Fruit fly (Drosophila melanogaster) whole organism, wandering third instar larva: ENCODE data around the gene CG14823.

Experiments used
- CG9705 ChIP-seq: fragments of 200-800 bp; sonication (Bioruptor generic); optimal IDR thresholded peaks from 2 replicates; lab custom pipeline; 2018; ENCODE audit warnings: missing biosample characterization, mild to moderate bottlenecking, missing genetic modification characterization
- CrebA ChIP-seq: fragments of 200-800 bp; sonication (Bioruptor generic); optimal IDR thresholded peaks from 2 replicates; lab custom pipeline; 2016; ENCODE audit warnings: missing biosample characterization, mild to moderate bottlenecking, missing genetic modification characterization, borderline replicate concordance
- Dfd ChIP-seq: fragments of >200 bp; optimal IDR thresholded peaks from 2 replicates; lab custom pipeline; 2017; ENCODE audit warnings: missing biosample characterization, missing genetic modification characterization
- Dif ChIP-seq: fragments of 200-275, 200-300 bp; sonication (Bioruptor generic); optimal IDR thresholded peaks from 2 replicates; lab custom pipeline; 2018; ENCODE audit warnings: missing biosample characterization, missing genetic modification characterization; ENCODE audit not compliant: partially characterized antibody
- GATAd ChIP-seq: sonication (Bioruptor generic); optimal IDR thresholded peaks from 2 replicates; lab custom pipeline; 2016; ENCODE audit warnings: missing biosample characterization, missing genetic modification characterization
- Hnf4 ChIP-seq: fragments of 200-800 bp; sonication (Bioruptor generic); optimal IDR thresholded peaks from 2 replicates; lab custom pipeline; 2016; ENCODE audit warnings: missing biosample characterization, mild to moderate bottlenecking, missing genetic modification characterization
- Hr78 ChIP-seq: fragments of >200 bp; optimal IDR thresholded peaks from 2 replicates; lab custom pipeline; 2017; ENCODE audit warnings: missing biosample characterization, missing genetic modification characterization
- Hr83 ChIP-seq: fragments of 200-300 bp; sonication (Bioruptor generic); optimal IDR thresholded peaks from 2 replicates; lab custom pipeline; 2016; ENCODE audit warnings: missing biosample characterization, mild to moderate bottlenecking, missing genetic modification characterization, moderate library complexity; ENCODE audit not compliant: poor library complexity, severe bottlenecking
- Jra ChIP-seq: sonication (Bioruptor generic); optimal IDR thresholded peaks from 2 replicates; lab custom pipeline; 2016; ENCODE audit warnings: missing biosample characterization, missing genetic modification characterization
- Mio ChIP-seq: sonication (Bioruptor generic); optimal IDR thresholded peaks from 2 replicates; lab custom pipeline; 2016; ENCODE audit warnings: missing biosample characterization, missing genetic modification characterization
- Myc ChIP-seq: fragments of >200 bp; optimal IDR thresholded peaks from 2 replicates; lab custom pipeline; 2017
- N ChIP-seq: fragments of >200 bp; optimal IDR thresholded peaks from 2 replicates; lab custom pipeline; 2018; ENCODE audit warnings: missing biosample characterization, missing external identifiers, missing genetic modification characterization
- OdsH ChIP-seq: fragments of 200-800 bp; sonication (Bioruptor generic); optimal IDR thresholded peaks from 2 replicates; lab custom pipeline; 2016; ENCODE audit warnings: missing biosample characterization, mild to moderate bottlenecking, missing genetic modification characterization
- Rel ChIP-seq, 2 experiments: fragments of 200-800 bp; sonication (Bioruptor generic) in 1 of 2; optimal IDR thresholded peaks; 2 replicates in 1 of 2; 3 replicates in 1 of 2; lab custom pipeline; 2016 to 2019; ENCODE audit warnings: mild to moderate bottlenecking in 2 of 2, missing biosample characterization in 2 of 2, missing genetic modification characterization in 2 of 2, moderate library complexity in 1 of 2
- Sp1 ChIP-seq: fragments of 200-800 bp; sonication (Bioruptor generic); optimal IDR thresholded peaks from 3 replicates; lab custom pipeline; 2019; ENCODE audit warnings: missing biosample characterization, mild to moderate bottlenecking, missing genetic modification characterization, moderate library complexity
- Vsx2 ChIP-seq: fragments of 200-300, 225-300 bp; sonication (Bioruptor generic); optimal IDR thresholded peaks from 2 replicates; lab custom pipeline; 2018; ENCODE audit warnings: missing biosample characterization, missing genetic modification characterization; ENCODE audit not compliant: partially characterized antibody
- br ChIP-seq: fragments of 200-800 bp; sonication (Bioruptor generic); optimal IDR thresholded peaks from 2 replicates; lab custom pipeline; 2016; ENCODE audit warnings: missing biosample characterization, missing genetic modification characterization
- brk ChIP-seq: fragments of 200-800 bp; sonication (Bioruptor generic); optimal IDR thresholded peaks from 2 replicates; lab custom pipeline; 2016; ENCODE audit warnings: missing biosample characterization, mild to moderate bottlenecking, missing genetic modification characterization
- dl ChIP-seq, 2 experiments: fragments of 175-275, 200-275 bp in 1 of 2; fragments of 200-275 bp in 1 of 2; sonication (Bioruptor generic); optimal IDR thresholded peaks; lab custom pipeline; 2018; ENCODE audit warnings: mild to moderate bottlenecking in 2 of 2, missing biosample characterization in 2 of 2, missing genetic modification characterization in 2 of 2, moderate library complexity in 2 of 2; ENCODE audit not compliant: partially characterized antibody in 2 of 2, insufficient read depth in 1 of 2
- dmrt93B ChIP-seq: fragments of 200-800 bp; sonication (Bioruptor generic); optimal IDR thresholded peaks from 2 replicates; lab custom pipeline; 2018; ENCODE audit warnings: missing biosample characterization, mild to moderate bottlenecking, missing genetic modification characterization
- dsf ChIP-seq: sonication (Bioruptor generic); optimal IDR thresholded peaks from 2 replicates; lab custom pipeline; 2016; ENCODE audit warnings: missing biosample characterization, missing genetic modification characterization, borderline replicate concordance
- ey ChIP-seq: fragments of 200-800 bp; sonication (Bioruptor generic); optimal IDR thresholded peaks from 2 replicates; lab custom pipeline; 2016; ENCODE audit warnings: missing biosample characterization, missing genetic modification characterization
- foxo ChIP-seq, 2 experiments: fragments of 200-800 bp; sonication (Bioruptor generic); optimal IDR thresholded peaks; 2 replicates in 1 of 2; 3 replicates in 1 of 2; lab custom pipeline; 2016 to 2017; ENCODE audit warnings: missing biosample characterization in 2 of 2, missing genetic modification characterization in 2 of 2
- fru ChIP-seq: fragments of 200-800 bp; sonication (Bioruptor generic); optimal IDR thresholded peaks from 3 replicates; lab custom pipeline; 2016; ENCODE audit warnings: missing biosample characterization, mild to moderate bottlenecking, missing genetic modification characterization
- h ChIP-seq: fragments of 200-800 bp; sonication (Bioruptor generic); optimal IDR thresholded peaks from 3 replicates; lab custom pipeline; 2016; ENCODE audit warnings: missing biosample characterization, mild to moderate bottlenecking, missing genetic modification characterization
- jim ChIP-seq: fragments of 175-275, 200-325 bp; sonication (Bioruptor generic); optimal IDR thresholded peaks from 2 replicates; lab custom pipeline; 2016; ENCODE audit warnings: missing biosample characterization, mild to moderate bottlenecking, missing genetic modification characterization
- lola ChIP-seq: fragments of >200 bp; optimal IDR thresholded peaks from 2 replicates; lab custom pipeline; 2017; ENCODE audit warnings: missing biosample characterization, missing genetic modification characterization
- pan ChIP-seq: fragments of >200 bp; optimal IDR thresholded peaks from 2 replicates; lab custom pipeline; 2017
- psq ChIP-seq: fragments of 200-800 bp; sonication (Bioruptor generic); optimal IDR thresholded peaks from 3 replicates; lab custom pipeline; 2017; ENCODE audit warnings: missing biosample characterization, mild to moderate bottlenecking, missing genetic modification characterization, moderate library complexity
- rgr ChIP-seq: fragments of 200-800 bp; sonication (Bioruptor generic); optimal IDR thresholded peaks from 3 replicates; lab custom pipeline; 2016; ENCODE audit warnings: missing biosample characterization, mild to moderate bottlenecking, missing genetic modification characterization
- sage ChIP-seq: fragments of 200-800 bp; sonication (Bioruptor generic); optimal IDR thresholded peaks from 2 replicates; lab custom pipeline; 2016; ENCODE audit warnings: missing biosample characterization, mild to moderate bottlenecking, missing genetic modification characterization
- tai ChIP-seq: sonication (Bioruptor generic); optimal IDR thresholded peaks from 2 replicates; lab custom pipeline; 2016; ENCODE audit warnings: missing biosample characterization, missing genetic modification characterization
- usp ChIP-seq: fragments of >200 bp; optimal IDR thresholded peaks from 2 replicates; lab custom pipeline; 2017; ENCODE audit warnings: missing biosample characterization, missing genetic modification characterization
- woc ChIP-seq: sonication (Bioruptor generic); optimal IDR thresholded peaks from 2 replicates; lab custom pipeline; 2016; ENCODE audit warnings: missing biosample characterization, mild to moderate bottlenecking, missing genetic modification characterization

Gene CG14823

DNA sequence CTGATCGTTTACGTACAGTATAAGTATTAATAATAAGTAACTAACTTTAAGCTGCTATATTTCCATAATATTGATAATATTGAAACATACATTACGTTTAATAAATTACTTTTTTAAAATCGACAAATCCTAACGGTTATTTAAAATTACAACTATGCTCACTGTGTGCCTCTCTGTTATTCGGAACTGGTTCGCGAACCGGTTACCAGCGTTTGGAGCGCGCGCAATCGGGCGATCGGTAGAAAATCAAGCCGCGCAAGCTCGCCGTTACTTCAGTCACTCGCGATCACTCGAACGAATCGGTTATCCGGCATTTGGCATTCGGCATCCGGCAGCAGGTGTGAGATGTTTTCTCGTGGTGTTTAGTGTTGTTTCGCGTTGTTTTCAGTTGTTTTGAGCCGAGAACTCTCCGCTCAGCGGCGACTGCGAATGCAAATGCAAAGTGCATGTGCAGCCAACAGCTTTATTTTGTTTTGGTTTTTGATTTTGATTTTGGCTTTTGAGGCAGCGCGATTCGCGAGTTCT, 28.5 kb downstream of the CG14823 start, which contains the start of gene form3:
Gene form3, plus strand, starts transcription at position 271 of the 525 bp plus-strand sequence.
- TF ChIP-seq Dif (GFP tag; lab: Kevin White, UChicago) = no peak
- TF ChIP-seq fru (GFP tag; lab: Kevin White, UChicago) = peak; percentile 87

DNA sequence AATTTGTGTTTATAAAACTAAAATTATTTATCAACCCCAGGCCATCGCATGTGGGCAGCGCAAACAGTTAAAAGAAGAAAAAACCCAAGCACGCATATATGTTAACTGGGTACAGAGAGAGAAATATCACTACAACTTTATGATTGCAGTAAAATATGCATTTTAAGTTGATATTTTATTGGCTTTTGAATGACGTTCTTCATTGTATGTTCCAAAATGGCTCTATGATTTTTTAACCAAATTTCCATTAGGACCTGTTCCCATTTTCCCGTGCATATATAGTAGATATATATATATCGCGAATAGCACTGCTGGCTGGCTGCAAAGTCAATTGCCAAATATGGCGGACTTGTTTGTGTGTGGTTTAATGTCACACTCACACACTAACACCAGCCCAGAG, 30.4 kb downstream of the CG14823 start:
- TF ChIP-seq foxo (GFP tag; optimal IDR thresholded peaks at IDR 0.05; lab: Kevin White, UChicago) = peak in 1 of 2 experiments; percentile 4
- TF ChIP-seq rgr (GFP tag; lab: Kevin White, UChicago) = peak; percentile 8
- peak; percentile 6 for TF ChIP-seq fru (GFP tag; lab: Kevin White, UChicago)
- no peak for TF ChIP-seq dmrt93B (GFP tag; lab: Kevin White, UChicago)

DNA sequence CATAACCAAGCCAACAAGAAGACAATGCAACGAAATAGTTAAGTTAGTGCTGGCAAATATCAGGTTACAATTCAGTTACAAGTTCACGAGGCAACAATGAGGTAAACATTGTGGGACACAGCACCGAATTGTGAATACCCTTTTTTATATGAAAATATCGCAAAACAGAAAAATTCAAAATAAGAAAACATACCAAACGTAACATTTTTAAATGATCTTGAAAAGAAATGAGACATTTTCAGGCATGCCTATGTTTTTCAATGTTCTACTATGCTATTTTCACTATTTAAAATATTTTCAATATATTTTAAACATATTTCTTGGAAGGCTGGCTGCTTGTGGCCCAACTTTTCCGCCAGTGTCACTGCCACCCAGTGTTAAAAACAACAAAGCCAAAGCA, 37.8 kb downstream of the CG14823 start:
- TF ChIP-seq pan (lab: Kevin White, UChicago) (no peak), psq (no peak), Jra (GFP tag; lab: Kevin White, UChicago) (no peak), dmrt93B (GFP tag; lab: Kevin White, UChicago) (no peak), rgr (GFP tag; lab: Kevin White, UChicago) (no peak)

DNA sequence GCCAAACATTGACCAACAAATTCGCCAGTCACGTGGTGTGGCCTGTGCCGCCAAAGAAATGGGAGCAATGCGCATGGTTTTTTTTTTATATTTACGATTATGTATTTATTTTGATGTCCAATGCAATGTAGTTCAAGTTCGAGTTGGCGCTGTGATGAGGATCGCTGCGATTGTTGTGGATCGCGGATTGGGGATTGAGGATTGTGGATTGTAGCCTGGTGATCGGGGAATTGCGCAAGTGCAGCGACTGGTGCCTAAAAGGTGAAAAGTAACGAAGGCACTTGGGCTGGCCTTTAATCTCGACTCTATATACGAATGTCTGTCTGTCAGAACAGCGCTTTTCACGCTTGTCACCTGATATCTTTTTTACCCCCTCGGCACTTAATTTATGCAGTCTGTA, 38.4 kb downstream of the CG14823 start:
- TF ChIP-seq Dfd (no peak), Hnf4 (no peak), Rel (GFP tag; optimal IDR thresholded peaks at IDR 0.05; lab: Kevin White, UChicago) (no peak), Rel (tag; optimal IDR thresholded peaks at IDR 0.05; lab: Kevin White, UChicago) (no peak), woc (GFP tag; lab: Kevin White, UChicago) (no peak), pan (lab: Kevin White, UChicago) (no peak), foxo (GFP tag; optimal IDR thresholded peaks at IDR 0.05; lab: Kevin White, UChicago) (no peak), Sp1 (GFP tag; lab: Kevin White, UChicago) (no peak), ey (GFP tag; lab: Kevin White, UChicago) (no peak), usp (no peak), Myc (lab: Kevin White, UChicago) (no peak)

DNA sequence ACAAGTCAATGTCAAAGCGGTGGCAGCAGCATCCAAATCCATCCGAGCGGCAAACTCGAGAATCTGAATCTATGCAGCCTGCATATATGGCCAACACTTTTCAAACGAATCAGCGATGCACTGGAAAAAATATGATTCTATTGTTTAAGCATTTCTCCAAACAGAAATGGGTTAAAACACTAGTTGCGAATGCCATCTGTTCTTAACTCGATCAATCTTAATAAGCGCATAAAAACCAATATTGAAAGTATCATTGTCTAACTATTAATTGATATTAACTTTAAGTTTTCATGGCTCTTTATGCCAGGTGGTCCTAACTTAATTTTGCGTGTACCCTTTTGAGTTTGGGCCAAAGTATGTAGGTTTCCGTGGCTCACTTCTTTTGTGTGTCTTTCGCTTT, 39.6 kb downstream of the CG14823 start:
- TF ChIP-seq psq (no peak), Vsx2 (GFP tag; lab: Kevin White, UChicago) (no peak), Jra (GFP tag; lab: Kevin White, UChicago) (no peak), dl (GFP tag; optimal IDR thresholded peaks at IDR 0.05; lab: Kevin White, UChicago; ENCODE audit: insufficient read depth in 1 of 2, partially characterized antibody in 2 of 2) (no peak), br (GFP tag; lab: Kevin White, UChicago) (no peak), sage (GFP tag; lab: Kevin White, UChicago) (no peak), Hnf4 (no peak), Myc (lab: Kevin White, UChicago) (no peak), Dif (GFP tag; lab: Kevin White, UChicago) (no peak), foxo (GFP tag; optimal IDR thresholded peaks at IDR 0.05; lab: Kevin White, UChicago) (no peak), pan (lab: Kevin White, UChicago) (no peak), woc (GFP tag; lab: Kevin White, UChicago) (no peak), dsf (GFP tag; lab: Kevin White, UChicago) (no peak), N (no peak), Hr83 (no peak), Dfd (no peak), Mio (GFP tag; lab: Kevin White, UChicago) (no peak), GATAd (GFP tag; lab: Kevin White, UChicago) (no peak)
- TF ChIP-seq, all 38 proteins: peak for 0

DNA sequence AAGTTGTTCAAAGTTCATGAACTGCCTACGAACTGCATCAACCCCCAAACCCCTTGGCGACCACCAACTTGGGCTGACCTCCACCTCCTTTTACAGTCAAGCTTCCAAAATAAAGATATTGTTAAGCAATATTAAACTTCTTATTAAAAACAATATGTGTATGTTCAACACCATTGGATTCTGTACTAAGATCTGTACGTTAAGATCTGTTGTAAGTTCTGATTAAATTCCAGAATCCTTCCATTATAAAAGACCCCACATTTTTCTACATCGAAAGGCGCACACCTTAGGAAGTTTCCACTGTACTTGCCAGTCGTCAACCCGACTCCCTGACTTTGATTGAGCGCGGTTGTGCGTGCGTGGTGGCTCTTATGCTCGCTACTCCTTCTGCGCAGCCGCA, 46.9 kb downstream of the CG14823 start:
- TF ChIP-seq Rel (GFP tag; optimal IDR thresholded peaks at IDR 0.05; lab: Kevin White, UChicago) (no peak), Rel (tag; optimal IDR thresholded peaks at IDR 0.05; lab: Kevin White, UChicago) (no peak), Dif (GFP tag; lab: Kevin White, UChicago) (no peak), dl (GFP tag; optimal IDR thresholded peaks at IDR 0.05; lab: Kevin White, UChicago; ENCODE audit: insufficient read depth in 1 of 2, partially characterized antibody in 2 of 2) (no peak), rgr (GFP tag; lab: Kevin White, UChicago) (peak; percentile 18), dsf (GFP tag; lab: Kevin White, UChicago) (no peak), GATAd (GFP tag; lab: Kevin White, UChicago) (no peak), Jra (GFP tag; lab: Kevin White, UChicago) (no peak), brk (GFP tag; lab: Kevin White, UChicago) (no peak), fru (GFP tag; lab: Kevin White, UChicago) (peak; percentile 70), h (GFP tag; lab: Kevin White, UChicago) (peak; percentile 47), N (no peak), sage (GFP tag; lab: Kevin White, UChicago) (no peak), lola (GFP tag; lab: Kevin White, UChicago) (no peak), Mio (GFP tag; lab: Kevin White, UChicago) (no peak), Vsx2 (GFP tag; lab: Kevin White, UChicago) (no peak), CrebA (GFP tag; lab: Kevin White, UChicago) (no peak), tai (no peak), jim (GFP tag; lab: Kevin White, UChicago) (no peak), ey (GFP tag; lab: Kevin White, UChicago) (peak; percentile 39), dmrt93B (GFP tag; lab: Kevin White, UChicago) (no peak), Hr83 (no peak), br (GFP tag; lab: Kevin White, UChicago) (peak; percentile 35), OdsH (peak; percentile 27), Hr78 (no peak), Hnf4 (no peak), pan (lab: Kevin White, UChicago) (no peak), CG9705 (no peak)
